Fruit fly (Drosophila melanogaster) whole organism, embryonic: ENCODE measurements around the gene CG31050.
A peak's percentile ranks its signal among the peaks of the same experiment; 100 is the strongest.

Source experiments
- Adf1 ChIP-seq: fragments of 200-800 bp; sonication (Bioruptor generic); IDR thresholded peaks from 2 replicates; pipeline ENCODE4 v1.3.6; 2022; ENCODE audit warnings: missing biosample characterization, missing genetic modification characterization
- Atf6 ChIP-seq: fragments of 200-800 bp; sonication (Bioruptor generic); IDR thresholded peaks from 2 replicates; pipeline ENCODE4 v1.3.6; 2022; ENCODE audit warnings: missing biosample characterization, missing genetic modification characterization
- CG10543 ChIP-seq: fragments of 200-800 bp; sonication (Bioruptor generic); optimal IDR thresholded peaks from 3 replicates; lab custom pipeline; 2017; ENCODE audit warnings: missing biosample characterization, mild to moderate bottlenecking, missing genetic modification characterization, moderate library complexity
- CG10654 ChIP-seq: fragments of 200-800 bp; sonication (Bioruptor generic); optimal IDR thresholded peaks from 2 replicates; lab custom pipeline; 2016; ENCODE audit warnings: missing biosample characterization, missing genetic modification characterization
- CG11093 ChIP-seq: fragments of 200-800 bp; sonication (Bioruptor generic); IDR thresholded peaks from 3 replicates; pipeline ENCODE4 v1.3.6; 2022; ENCODE audit warnings: missing biosample characterization, missing genetic modification characterization
- CG11398 ChIP-seq: fragments of 200-800 bp; sonication (Bioruptor generic); optimal IDR thresholded peaks from 2 replicates; lab custom pipeline; 2016; ENCODE audit warnings: missing biosample characterization, missing genetic modification characterization
- CG1233 ChIP-seq: fragments of 200-800 bp; sonication (Bioruptor generic); optimal IDR thresholded peaks from 4 replicates; lab custom pipeline; 2018; ENCODE audit warnings: missing biosample characterization, mild to moderate bottlenecking, missing genetic modification characterization
- CG12391 ChIP-seq: fragments of 200-800 bp; sonication (Bioruptor generic); optimal IDR thresholded peaks from 3 replicates; lab custom pipeline; 2018; ENCODE audit warnings: missing biosample characterization, mild to moderate bottlenecking, missing genetic modification characterization, moderate library complexity
- CG17829 ChIP-seq: fragments of 200-800 bp; optimal IDR thresholded peaks from 2 replicates; lab custom pipeline; 2019; ENCODE audit warnings: missing biosample characterization, mild to moderate bottlenecking, missing genetic modification characterization, moderate library complexity
- CG2129 ChIP-seq: fragments of 200-800 bp; sonication (Bioruptor generic); IDR thresholded peaks from 2 replicates; pipeline ENCODE4 v1.3.6; 2022; ENCODE audit warnings: missing biosample characterization, missing genetic modification characterization; ENCODE audit not compliant: partially characterized antibody
- CG2199 ChIP-seq: fragments of 200-800 bp; sonication (Bioruptor generic); IDR thresholded peaks from 3 replicates; pipeline ENCODE4 v1.3.6; 2022; ENCODE audit warnings: missing biosample characterization, missing genetic modification characterization
- CG2202 ChIP-seq: fragments of 200-800 bp; sonication (Bioruptor generic); optimal IDR thresholded peaks from 2 replicates; lab custom pipeline; 2018; ENCODE audit warnings: missing biosample characterization, mild to moderate bottlenecking, missing genetic modification characterization
- CG3407 ChIP-seq: fragments of 200-800 bp; sonication (Bioruptor generic); optimal IDR thresholded peaks from 2 replicates; lab custom pipeline; 2018; ENCODE audit warnings: missing biosample characterization, mild to moderate bottlenecking, missing genetic modification characterization
- CG4404 ChIP-seq: fragments of 200-800 bp; sonication (Bioruptor generic); IDR thresholded peaks from 2 replicates; pipeline ENCODE4 v1.3.6; 2022; ENCODE audit warnings: missing biosample characterization, missing genetic modification characterization
- CG5180 ChIP-seq: fragments of 200-800 bp; sonication (Bioruptor generic); optimal IDR thresholded peaks from 3 replicates; lab custom pipeline; 2017; ENCODE audit warnings: missing biosample characterization, missing genetic modification characterization, mild to moderate bottlenecking, moderate library complexity, missing genetic modification reagents
- CG7357 ChIP-seq: fragments of 200-800 bp; sonication (Bioruptor generic); IDR thresholded peaks from 3 replicates; pipeline ENCODE4 v1.3.6; 2022; ENCODE audit warnings: missing biosample characterization, missing genetic modification characterization
- CG7963 ChIP-seq: fragments of 200-800 bp; sonication (Bioruptor generic); IDR thresholded peaks from 3 replicates; pipeline ENCODE4 v1.3.6; 2022; ENCODE audit warnings: missing biosample characterization, missing genetic modification characterization; ENCODE audit not compliant: partially characterized antibody
- CG8281 ChIP-seq: fragments of 200-800 bp; sonication (Bioruptor generic); optimal IDR thresholded peaks from 2 replicates; lab custom pipeline; 2018; ENCODE audit warnings: missing biosample characterization, mild to moderate bottlenecking, missing genetic modification characterization, moderate library complexity
- CTCF ChIP-seq: fragments of 200-800 bp; sonication (Bioruptor generic); optimal IDR thresholded peaks from 2 replicates; lab custom pipeline; 2017; ENCODE audit warnings: missing biosample characterization, mild to moderate bottlenecking, missing genetic modification characterization, moderate library complexity
- Dad ChIP-seq: fragments of 200-800 bp; sonication (Bioruptor generic); optimal IDR thresholded peaks from 3 replicates; lab custom pipeline; 2016; ENCODE audit warnings: missing biosample characterization, missing genetic modification characterization
- Dll ChIP-seq: fragments of 200-800 bp; sonication (Bioruptor generic); IDR thresholded peaks from 4 replicates; pipeline ENCODE4 v1.3.6; 2022; ENCODE audit warnings: missing biosample characterization, missing genetic modification characterization; ENCODE audit not compliant: partially characterized antibody
- Doc3 ChIP-seq: fragments of 200-800 bp; sonication (Bioruptor generic); IDR thresholded peaks from 3 replicates; pipeline ENCODE4 v1.3.6; 2022; ENCODE audit warnings: missing biosample characterization, missing genetic modification characterization; ENCODE audit not compliant: partially characterized antibody
- Dp ChIP-seq: fragments of 200-800 bp; sonication (Bioruptor generic); optimal IDR thresholded peaks from 2 replicates; lab custom pipeline; 2018; ENCODE audit warnings: missing biosample characterization, mild to moderate bottlenecking, missing genetic modification characterization, moderate library complexity
- E2f2 ChIP-seq: fragments of 200-800 bp; sonication (Bioruptor generic); IDR thresholded peaks from 2 replicates; pipeline ENCODE4 v1.3.6; 2022; ENCODE audit warnings: missing biosample characterization, missing genetic modification characterization
- Ets97D ChIP-seq: fragments of 200-800 bp; sonication (Bioruptor generic); optimal IDR thresholded peaks from 3 replicates; lab custom pipeline; 2016; ENCODE audit warnings: missing biosample characterization, missing genetic modification characterization
- GATAe ChIP-seq: fragments of 200-800 bp; sonication (Bioruptor generic); conservative IDR thresholded peaks from 2 replicates; pipeline ENCODE4 v1.3.6; 2022; ENCODE audit warnings: missing biosample characterization, missing genetic modification characterization
- MESR4 ChIP-seq: fragments of 200-800 bp; sonication (Bioruptor generic); optimal IDR thresholded peaks from 2 replicates; lab custom pipeline; 2018; ENCODE audit warnings: missing biosample characterization, mild to moderate bottlenecking, missing genetic modification characterization, moderate library complexity
- Myb ChIP-seq: fragments of 200-800 bp; sonication (Bioruptor generic); optimal IDR thresholded peaks from 2 replicates; lab custom pipeline; 2016; ENCODE audit warnings: missing biosample characterization, missing genetic modification characterization
- Neu2 ChIP-seq: fragments of 200-800 bp; sonication (Bioruptor generic); optimal IDR thresholded peaks from 3 replicates; lab custom pipeline; 2016; ENCODE audit warnings: missing biosample characterization, missing genetic modification characterization, borderline replicate concordance
- Opbp ChIP-seq: fragments of 200-800 bp; sonication (Bioruptor generic); IDR thresholded peaks from 3 replicates; pipeline ENCODE4 v1.3.6; 2022; ENCODE audit warnings: missing biosample characterization, missing genetic modification characterization; ENCODE audit not compliant: partially characterized antibody
- Sox102F ChIP-seq: fragments of 200-800 bp; sonication (Bioruptor generic); optimal IDR thresholded peaks from 2 replicates; lab custom pipeline; 2018; ENCODE audit warnings: missing biosample characterization, mild to moderate bottlenecking, missing genetic modification characterization, moderate library complexity
- TFAM ChIP-seq: fragments of 200-800 bp; sonication (Bioruptor generic); optimal IDR thresholded peaks from 2 replicates; lab custom pipeline; 2017; ENCODE audit warnings: missing biosample characterization, missing genetic modification characterization, inconsistent platforms
- Usf ChIP-seq: fragments of 200-800 bp; sonication (Bioruptor generic); optimal IDR thresholded peaks from 2 replicates; lab custom pipeline; 2017; ENCODE audit warnings: missing genotype, missing biosample characterization, missing genetic modification characterization
- ac ChIP-seq: fragments of 200-800 bp; sonication (Bioruptor generic); optimal IDR thresholded peaks from 3 replicates; lab custom pipeline; 2017; ENCODE audit warnings: missing biosample characterization, mild to moderate bottlenecking, missing genetic modification characterization
- bigmax ChIP-seq: fragments of 200-800 bp; sonication (Bioruptor generic); optimal IDR thresholded peaks from 2 replicates; lab custom pipeline; 2018; ENCODE audit warnings: missing biosample characterization, mild to moderate bottlenecking, missing genetic modification characterization
- crp ChIP-seq, 2 experiments: fragments of 200-800 bp; sonication (Bioruptor generic); optimal IDR thresholded peaks; 2 replicates in 1 of 2; 3 replicates in 1 of 2; lab custom pipeline; 2017; ENCODE audit warnings: missing biosample characterization in 2 of 2, missing genetic modification characterization in 2 of 2, mild to moderate bottlenecking in 1 of 2, moderate library complexity in 1 of 2
- da ChIP-seq: fragments of 200-800 bp; sonication (Bioruptor generic); optimal IDR thresholded peaks from 2 replicates; lab custom pipeline; 2016; ENCODE audit warnings: missing biosample characterization, missing genetic modification characterization
- dan ChIP-seq: fragments of 200-800 bp; sonication (Bioruptor generic); IDR thresholded peaks from 2 replicates; pipeline ENCODE4 v1.3.6; 2022; ENCODE audit warnings: missing biosample characterization, missing genetic modification characterization
- dimm ChIP-seq: fragments of 200-800 bp; sonication (Bioruptor generic); IDR thresholded peaks from 2 replicates; pipeline ENCODE4 v1.3.6; 2022; ENCODE audit warnings: missing biosample characterization, missing genetic modification characterization
- gsb-n ChIP-seq: fragments of 200-800 bp; sonication (Bioruptor generic); optimal IDR thresholded peaks from 3 replicates; lab custom pipeline; 2018; ENCODE audit warnings: missing biosample characterization, mild to moderate bottlenecking, missing genetic modification characterization
- hkb ChIP-seq, 2 experiments: fragments of 200-800 bp in 1 of 2; fragments of >200 bp in 1 of 2; sonication (Bioruptor generic) in 1 of 2; IDR thresholded peaks in 1 of 2; optimal IDR thresholded peaks in 1 of 2; 2 replicates each; pipeline versions ENCODE4 v1.3.6 to Lab custom; 2017 to 2022; ENCODE audit warnings: missing biosample characterization in 1 of 2, missing genetic modification characterization in 1 of 2
- ken ChIP-seq: fragments of 200-800 bp; sonication (Bioruptor generic); IDR thresholded peaks from 3 replicates; pipeline ENCODE4 v1.3.6; 2022; ENCODE audit warnings: missing biosample characterization, missing genetic modification characterization
- lilli ChIP-seq: fragments of 200-800 bp; sonication (Bioruptor generic); optimal IDR thresholded peaks from 3 replicates; lab custom pipeline; 2016; ENCODE audit warnings: missing biosample characterization, missing genetic modification characterization
- sna ChIP-seq: fragments of 200-800 bp; sonication (Bioruptor generic); IDR thresholded peaks from 2 replicates; pipeline ENCODE4 v1.3.6; 2022; ENCODE audit warnings: missing biosample characterization, missing genetic modification characterization; ENCODE audit not compliant: partially characterized antibody
- sob ChIP-seq: fragments of 200-800 bp; sonication (Bioruptor generic); IDR thresholded peaks from 2 replicates; pipeline ENCODE4 v1.3.6; 2022; ENCODE audit warnings: missing biosample characterization, missing genetic modification characterization
- stwl ChIP-seq: fragments of 200-800 bp; sonication (Bioruptor generic); optimal IDR thresholded peaks from 3 replicates; lab custom pipeline; 2018; ENCODE audit warnings: missing biosample characterization, mild to moderate bottlenecking, missing genetic modification characterization, moderate library complexity
- tna ChIP-seq: fragments of 200-800 bp; sonication (Bioruptor generic); IDR thresholded peaks from 2 replicates; pipeline ENCODE4 v1.3.6; 2022; ENCODE audit warnings: missing biosample characterization, missing genetic modification characterization; ENCODE audit not compliant: partially characterized antibody
- tx ChIP-seq: fragments of 200-800 bp; sonication (Bioruptor generic); optimal IDR thresholded peaks from 2 replicates; lab custom pipeline; 2016; ENCODE audit warnings: missing biosample characterization, missing genetic modification characterization
- zen2 ChIP-seq: fragments of 200-800 bp; sonication (Bioruptor generic); IDR thresholded peaks from 3 replicates; pipeline ENCODE4 v1.3.6; 2022; ENCODE audit warnings: missing biosample characterization, missing genetic modification characterization; ENCODE audit not compliant: partially characterized antibody

The CG31050 gene

DNA sequence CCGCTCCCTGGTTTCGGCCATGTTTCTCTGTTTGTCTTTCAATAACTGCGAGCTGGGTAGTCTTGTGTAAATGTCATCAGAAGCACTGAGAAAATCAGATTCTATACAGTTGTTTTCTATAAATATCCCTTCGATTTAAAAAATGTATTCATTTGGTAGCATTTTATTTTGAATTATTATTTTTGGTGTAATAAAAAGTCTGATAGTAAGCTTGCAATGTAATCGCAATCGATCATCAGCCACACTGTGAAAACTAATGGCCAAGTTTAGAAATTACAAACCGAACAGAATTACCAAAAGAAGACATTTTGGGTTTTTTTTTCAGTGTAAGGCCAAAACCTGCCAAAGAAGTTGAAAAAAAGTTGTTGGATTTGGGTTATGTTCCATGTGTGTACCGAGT lies 29.5 kb downstream of the CG31050 start (continued):
- no peak for TF ChIP-seq CG2199 (GFP tag; lab: Robert Waterston, UW)
- TF ChIP-seq sob (GFP tag; lab: Robert Waterston, UW) = no peak
- TF ChIP-seq Sox102F (GFP tag; lab: Kevin White, UChicago) = peak; percentile 12
- no peak for TF ChIP-seq Adf1 (GFP tag; lab: Robert Waterston, UW)
- TF ChIP-seq ken = no peak

DNA sequence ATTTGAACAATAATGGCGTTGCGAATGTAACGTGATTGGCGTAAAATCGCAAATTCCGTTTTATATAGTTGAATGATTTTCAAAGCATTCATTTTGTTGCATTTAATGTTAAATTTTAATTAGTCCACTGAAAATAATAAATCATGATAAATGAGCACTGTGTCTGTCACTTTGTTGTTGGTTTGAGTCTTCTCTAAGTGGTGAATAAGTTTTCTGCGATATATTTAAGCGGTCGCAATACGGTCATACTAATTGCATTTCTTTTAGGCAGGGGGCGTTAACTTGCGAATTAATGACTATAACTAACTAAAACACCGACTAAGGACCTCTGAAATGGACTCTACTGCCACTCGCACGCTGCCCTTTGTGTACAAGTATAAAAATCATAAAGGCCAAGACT lies 44.4 kb downstream of the CG31050 start, which contains the start of gene CG9986:
Gene CG9986 (plus strand): TSS at position 245 of the 400 bp plus-strand sequence.
- TF ChIP-seq Dll (GFP tag; lab: Robert Waterston, UW) (0 out of 4 replicates have a peak, but pooled peaks have one; percentile 16), crp (GFP tag; optimal IDR thresholded peaks at IDR 0.05; lab: Kevin White, UChicago) (peak in 1 of 2 experiments; percentile 44), bigmax (GFP tag; lab: Kevin White, UChicago) (no peak), Usf (GFP tag; lab: Kevin White, UChicago) (no peak), lilli (GFP tag; lab: Kevin White, UChicago) (no peak), Opbp (GFP tag; lab: Robert Waterston, UW) (peak; percentile 51; the same call in 2 of the 3 replicates), da (no peak), Doc3 (GFP tag; lab: Robert Waterston, UW) (no peak), CG10654 (GFP tag; lab: Kevin White, UChicago) (no peak), CG5180 (GFP tag; lab: Kevin White, UChicago) (no peak), TFAM (GFP tag; lab: Kevin White, UChicago) (no peak), dimm (GFP tag; lab: Robert Waterston, UW) (no peak), gsb-n (tag; lab: Kevin White, UChicago) (no peak), ac (no peak), dan (GFP tag; lab: Robert Waterston, UW) (no peak), CG7963 (GFP tag; lab: Robert Waterston, UW) (no peak), stwl (tag; lab: Kevin White, UChicago) (peak; percentile 54), Ets97D (peak; percentile 25), CG2129 (no peak), Dp (GFP tag; lab: Kevin White, UChicago) (peak; percentile 67), CG12391 (peak; percentile 33), CG8281 (tag; lab: Kevin White, UChicago) (no peak), CG11093 (no peak), hkb (optimal IDR thresholded peaks at IDR 0.05; lab: Kevin White, UChicago) (no peak), hkb (GFP tag; IDR thresholded peaks at IDR 0.05; lab: Robert Waterston, UW) (no peak), CG3407 (GFP tag; lab: Kevin White, UChicago) (no peak), CG7357 (GFP tag; lab: Robert Waterston, UW) (no peak), Myb (GFP tag; lab: Kevin White, UChicago) (peak; percentile 75), tx (GFP tag; lab: Kevin White, UChicago) (no peak), CG10543 (GFP tag; lab: Kevin White, UChicago) (no peak), CG2202 (tag; lab: Kevin White, UChicago) (no peak), Dad (GFP tag; lab: Kevin White, UChicago) (no peak), CTCF (GFP tag; lab: Kevin White, UChicago) (peak; percentile 69), tna (GFP tag; lab: Robert Waterston, UW) (no peak), zen2 (no peak), sna (GFP tag; lab: Robert Waterston, UW) (0 out of 2 replicates have a peak, but pooled peaks have one; percentile 31), E2f2 (GFP tag; lab: Robert Waterston, UW) (peak; percentile 68), GATAe (no peak), CG1233 (GFP tag; lab: Kevin White, UChicago) (no peak), CG4404 (GFP tag; lab: Robert Waterston, UW) (no peak), Neu2 (GFP tag; lab: Kevin White, UChicago) (no peak), CG17829 (tag; lab: Kevin White, UChicago) (peak; percentile 33), MESR4 (GFP tag; lab: Kevin White, UChicago) (peak; percentile 26), Atf6 (GFP tag; lab: Robert Waterston, UW) (no peak), CG11398 (no peak)
